Worm (Caenorhabditis elegans) whole organism, mixed stage, embryonic: ENCODE measurements around the gene F46H5.11.

ENCODE experiments used
- ceh-83 ChIP-seq: fragments of 200-800 bp; sonication (Bioruptor generic); optimal IDR thresholded peaks from 2 replicates; lab custom pipeline; 2018; ENCODE audit warnings: mild to moderate bottlenecking, missing genetic modification characterization, missing compliant biosample characterization
- elt-1 ChIP-seq: sonication (generic microtip); optimal IDR thresholded peaks from 2 replicates; lab custom pipeline; 2017; ENCODE audit warnings: missing genetic modification characterization, mild to moderate bottlenecking, missing compliant biosample characterization, antibody characterized with exemption, moderate library complexity, borderline replicate concordance; ENCODE audit not compliant: insufficient read depth
- ham-2 ChIP-seq: fragments of 200-800 bp; sonication (Bioruptor generic); optimal IDR thresholded peaks from 2 replicates; lab custom pipeline; 2018; ENCODE audit warnings: mild to moderate bottlenecking, missing genetic modification characterization, missing compliant biosample characterization
- mls-2 ChIP-seq: sonication (generic microtip); optimal IDR thresholded peaks from 2 replicates; lab custom pipeline; 2016; ENCODE audit warnings: mild to moderate bottlenecking, missing genetic modification characterization, moderate library complexity, missing compliant biosample characterization
- nhr-28 ChIP-seq: fragments of 150-350 bp; optimal IDR thresholded peaks from 2 replicates; lab custom pipeline; 2014; ENCODE audit warnings: missing biosample characterization, missing genetic modification characterization
- nhr-76 ChIP-seq: sonication (generic microtip); optimal IDR thresholded peaks from 2 replicates; lab custom pipeline; 2017; ENCODE audit warnings: missing biosample characterization, missing genetic modification characterization
- pha-4 ChIP-seq: fragments of 150-350 bp; optimal IDR thresholded peaks from 2 replicates; lab custom pipeline; 2018; ENCODE audit warnings: missing biosample characterization, missing genetic modification reagents, missing genetic modification characterization
- snpc-4 ChIP-seq: fragments of 150-350 bp; optimal IDR thresholded peaks from 2 replicates; lab custom pipeline; 2014; ENCODE audit warnings: missing biosample characterization, missing genetic modification characterization
- unc-39 ChIP-seq: fragments of 150-350 bp; optimal IDR thresholded peaks from 2 replicates; lab custom pipeline; 2014; ENCODE audit warnings: missing biosample characterization, missing genetic modification characterization

ce11 chrX:7309775-7310174 lies 37.9 kb upstream of the F46H5.11 start, which contains the start of the genes his-38 and his-40:
- TF ChIP-seq ham-2 (GFP tag; lab: Kevin White, UChicago) = no peak
- no peak for TF ChIP-seq unc-39 (tag; lab: Kevin White, UChicago)
- TF ChIP-seq pha-4 (tag; lab: Kevin White, UChicago) = no peak
- no peak for TF ChIP-seq mls-2 (tag; lab: Kevin White, UChicago)
- no peak for TF ChIP-seq nhr-76 (tag; lab: Kevin White, UChicago)
- TF ChIP-seq nhr-28 (tag; lab: Kevin White, UChicago) = no peak
- no peak for TF ChIP-seq snpc-4 (tag; lab: Kevin White, UChicago)
- no peak for TF ChIP-seq ceh-83 (GFP tag; lab: Kevin White, UChicago)
- TF ChIP-seq elt-1 = no peak
